Fruit fly (Drosophila melanogaster) whole organism, embryonic: ENCODE measurements around the gene UQCR-14.

ENCODE experiments used
- Awh ChIP-seq: fragments of 200-800 bp; sonication (Bioruptor generic); IDR thresholded peaks from 2 replicates; pipeline ENCODE4, ENCODE4 v1.3.6; 2022; ENCODE audit warnings: missing biosample characterization, missing genetic modification characterization
- CG10654 ChIP-seq: fragments of 200-800 bp; sonication (Bioruptor generic); optimal IDR thresholded peaks from 2 replicates; lab custom pipeline; 2016; ENCODE audit warnings: missing biosample characterization, missing genetic modification characterization
- CG11247 ChIP-seq: fragments of 200-800 bp; sonication (Bioruptor generic); IDR thresholded peaks from 2 replicates; pipeline ENCODE4 v1.3.6; 2022; ENCODE audit warnings: missing biosample characterization, missing genetic modification characterization
- CG12942 ChIP-seq: fragments of 200-800 bp; sonication (Bioruptor generic); optimal IDR thresholded peaks from 3 replicates; lab custom pipeline; 2016; ENCODE audit warnings: missing biosample characterization, missing genetic modification characterization
- CG15011 ChIP-seq: fragments of 200-800 bp; sonication (Bioruptor generic); optimal IDR thresholded peaks from 3 replicates; lab custom pipeline; 2018; ENCODE audit warnings: missing biosample characterization, mild to moderate bottlenecking, missing genetic modification characterization
- CG15479 ChIP-seq: fragments of 200-800 bp; sonication (Bioruptor generic); optimal IDR thresholded peaks from 3 replicates; lab custom pipeline; 2019; ENCODE audit warnings: missing biosample characterization, mild to moderate bottlenecking, missing genetic modification characterization, moderate library complexity
- CG15514 ChIP-seq: fragments of 200-800 bp; sonication (Bioruptor generic); optimal IDR thresholded peaks from 3 replicates; lab custom pipeline; 2017; ENCODE audit warnings: missing biosample characterization, missing genetic modification characterization, mild to moderate bottlenecking, moderate library complexity, missing genetic modification reagents
- CG15601 ChIP-seq: fragments of 200-800 bp; sonication (Bioruptor generic); optimal IDR thresholded peaks from 3 replicates; lab custom pipeline; 2019; ENCODE audit warnings: missing biosample characterization, mild to moderate bottlenecking, missing genetic modification characterization, moderate library complexity
- CG2875 ChIP-seq: fragments of 200-800 bp; sonication (Bioruptor generic); optimal IDR thresholded peaks from 2 replicates; lab custom pipeline; 2017; ENCODE audit warnings: missing biosample characterization, mild to moderate bottlenecking, missing genetic modification characterization, missing genetic modification reagents
- CG30431 ChIP-seq: fragments of 200-800 bp; sonication (Bioruptor generic); optimal IDR thresholded peaks from 2 replicates; lab custom pipeline; 2017; ENCODE audit warnings: missing biosample characterization, missing genetic modification characterization
- CG32767 ChIP-seq: fragments of 200-800 bp; sonication (Bioruptor generic); IDR thresholded peaks from 2 replicates; pipeline ENCODE4 v1.3.6; 2022; ENCODE audit warnings: missing biosample characterization, missing genetic modification characterization
- CG33557 ChIP-seq: fragments of 200-800 bp; sonication (Bioruptor generic); optimal IDR thresholded peaks from 2 replicates; lab custom pipeline; 2019; ENCODE audit warnings: missing biosample characterization, mild to moderate bottlenecking, missing genetic modification characterization, moderate library complexity
- CG34422 ChIP-seq: fragments of 200-800 bp; sonication (Bioruptor generic); IDR thresholded peaks from 3 replicates; pipeline ENCODE4 v1.3.6; 2022; ENCODE audit warnings: missing biosample characterization, missing genetic modification characterization
- CG6272 ChIP-seq: fragments of 200-800 bp; sonication (Bioruptor generic); IDR thresholded peaks from 2 replicates; pipeline ENCODE4 v1.3.6; 2022; ENCODE audit warnings: missing biosample characterization, missing genetic modification characterization
- CG7372 ChIP-seq: fragments of 200-800 bp; sonication (Bioruptor generic); IDR thresholded peaks from 2 replicates; pipeline ENCODE4 v1.3.6; 2022; ENCODE audit warnings: missing biosample characterization, missing genetic modification characterization
- CG7928 ChIP-seq: fragments of 200-800 bp; sonication (Bioruptor generic); optimal IDR thresholded peaks from 2 replicates; lab custom pipeline; 2017; ENCODE audit warnings: missing biosample characterization, mild to moderate bottlenecking, missing genetic modification characterization
- CG9727 ChIP-seq: fragments of 200-800 bp; sonication (Bioruptor generic); optimal IDR thresholded peaks from 3 replicates; lab custom pipeline; 2017; ENCODE audit warnings: missing biosample characterization, mild to moderate bottlenecking, missing genetic modification characterization
- CG9817 ChIP-seq: fragments of 200-800 bp; sonication (Bioruptor generic); optimal IDR thresholded peaks from 2 replicates; lab custom pipeline; 2018; ENCODE audit warnings: missing biosample characterization, mild to moderate bottlenecking, missing genetic modification characterization, moderate library complexity
- CG9932 ChIP-seq: fragments of 200-800 bp; sonication (Bioruptor generic); IDR thresholded peaks from 2 replicates; pipeline ENCODE4 v1.3.6; 2022; ENCODE audit warnings: missing biosample characterization, missing genetic modification characterization
- CoRest ChIP-seq: fragments of 200-800 bp; sonication (Bioruptor generic); optimal IDR thresholded peaks from 3 replicates; lab custom pipeline; 2018; ENCODE audit warnings: missing biosample characterization, mild to moderate bottlenecking, missing genetic modification characterization, moderate library complexity
- Gsc ChIP-seq: fragments of 200-800 bp; sonication (Bioruptor generic); IDR thresholded peaks from 2 replicates; pipeline ENCODE4 v1.3.6; 2022; ENCODE audit warnings: missing biosample characterization, missing genetic modification characterization
- H2.0 ChIP-seq: fragments of 200-800 bp; sonication (Bioruptor generic); IDR thresholded peaks from 2 replicates; pipeline ENCODE4 v1.3.6; 2022; ENCODE audit warnings: missing biosample characterization, missing genetic modification characterization
- Hsf ChIP-seq: fragments of 200-800 bp; sonication (Bioruptor generic); optimal IDR thresholded peaks from 3 replicates; lab custom pipeline; 2016; ENCODE audit warnings: missing biosample characterization, missing genetic modification characterization
- Lhr ChIP-seq: fragments of 200-800 bp; sonication (Bioruptor generic); optimal IDR thresholded peaks from 3 replicates; lab custom pipeline; 2017; ENCODE audit warnings: mild to moderate bottlenecking, missing biosample characterization, missing genetic modification reagents, missing genetic modification characterization
- Med ChIP-seq: fragments of 200-800 bp; sonication (Bioruptor generic); peaks from one replicate; lab custom pipeline; 2016; ENCODE audit warnings: missing biosample characterization, missing genetic modification characterization, mild to moderate bottlenecking, inconsistent platforms, moderate library complexity
- Nf-YA ChIP-seq: fragments of 200-800 bp; sonication (Bioruptor generic); IDR thresholded peaks from 2 replicates; pipeline ENCODE4 v1.3.6; 2022; ENCODE audit warnings: missing biosample characterization, missing genetic modification characterization
- Sry-δ ChIP-seq: fragments of 200-800 bp; sonication (Bioruptor generic); optimal IDR thresholded peaks from 2 replicates; lab custom pipeline; 2016; ENCODE audit warnings: missing biosample characterization, missing genetic modification characterization
- Stat92E ChIP-seq, 3 experiments: fragments of >200 bp in 2 of 3; fragments of 200-800 bp in 1 of 3; sonication (Bioruptor generic) in 1 of 3; optimal IDR thresholded peaks; 2 replicates each; lab custom pipeline; 2017 to 2019; ENCODE audit warnings: missing biosample characterization in 3 of 3, missing genetic modification characterization in 3 of 3, mild to moderate bottlenecking in 1 of 3, moderate library complexity in 1 of 3
- Xrp1 ChIP-seq: fragments of 200-800 bp; sonication (Bioruptor generic); IDR thresholded peaks from 2 replicates; pipeline ENCODE4 v1.3.6; 2022; ENCODE audit warnings: missing biosample characterization, missing genetic modification characterization
- bsh ChIP-seq, 2 experiments: fragments of 200-800 bp; sonication (Bioruptor generic); optimal IDR thresholded peaks; 2 replicates each; lab custom pipeline; 2017 to 2018; ENCODE audit warnings: mild to moderate bottlenecking in 2 of 2, missing biosample characterization in 2 of 2, missing genetic modification characterization in 2 of 2, moderate library complexity in 1 of 2
- dmrt99B ChIP-seq: fragments of 200-800 bp; sonication (Bioruptor generic); optimal IDR thresholded peaks from 2 replicates; lab custom pipeline; 2018; ENCODE audit warnings: missing biosample characterization, mild to moderate bottlenecking, missing genetic modification characterization, moderate library complexity
- fru ChIP-seq: fragments of >200 bp; optimal IDR thresholded peaks from 2 replicates; lab custom pipeline; 2017
- ftz-f1 ChIP-seq: fragments of 200-800 bp; sonication (Bioruptor generic); optimal IDR thresholded peaks from 2 replicates; lab custom pipeline; 2016; ENCODE audit warnings: missing biosample characterization, missing genetic modification characterization
- h ChIP-seq: fragments of >200 bp; optimal IDR thresholded peaks from 2 replicates; lab custom pipeline; 2017
- inv ChIP-seq: fragments of 200-800 bp; sonication (Bioruptor generic); IDR thresholded peaks from 2 replicates; pipeline ENCODE4 v1.3.6; 2022; ENCODE audit warnings: missing biosample characterization, missing genetic modification characterization; ENCODE audit not compliant: partially characterized antibody
- lov ChIP-seq, 2 experiments: fragments of 200-800 bp in 1 of 2; fragments of >200 bp in 1 of 2; sonication (Bioruptor generic) in 1 of 2; IDR thresholded peaks in 1 of 2; optimal IDR thresholded peaks in 1 of 2; 2 replicates in 1 of 2; 3 replicates in 1 of 2; pipeline versions ENCODE4 v1.3.6 to Lab custom; 2017 to 2022; ENCODE audit warnings: missing biosample characterization in 1 of 2, missing genetic modification characterization in 1 of 2
- rib ChIP-seq: fragments of 200-800 bp; sonication (Bioruptor generic); IDR thresholded peaks from 2 replicates; pipeline ENCODE4 v1.3.6; 2022; ENCODE audit warnings: missing biosample characterization, missing genetic modification characterization
- ro ChIP-seq: fragments of 200-800 bp; sonication (Bioruptor generic); IDR thresholded peaks from 2 replicates; pipeline ENCODE4 v1.3.6; 2022; ENCODE audit warnings: missing biosample characterization, missing genetic modification characterization
- slp2 ChIP-seq: fragments of 200-800 bp; sonication (Bioruptor generic); optimal IDR thresholded peaks from 2 replicates; lab custom pipeline; 2016; ENCODE audit warnings: missing biosample characterization, missing genetic modification characterization
- zfh1 ChIP-seq: fragments of 200-800 bp; sonication (Bioruptor generic); IDR thresholded peaks from 3 replicates; pipeline ENCODE4 v1.3.6; 2022; ENCODE audit warnings: missing biosample characterization, missing genetic modification characterization

The UQCR-14 gene

dm6 chrX:16296423-16297292 is 10.6 kb downstream of the UQCR-14 start, which contains the start of gene CG3632 (continued):
- peak; percentile 7 for TF ChIP-seq CG9727
- 0 out of 3 replicates have a peak, but pooled peaks have one; percentile 19 for TF ChIP-seq zfh1 (GFP tag; lab: Robert Waterston, UW)
- TF ChIP-seq CG7928 (GFP tag; lab: Kevin White, UChicago): peak; percentile 58
- TF ChIP-seq Stat92E (GFP tag; optimal IDR thresholded peaks at IDR 0.05; lab: Kevin White, UChicago): peak in 1 of 3 experiments; percentile 86
- TF ChIP-seq CG15601 (tag; lab: Kevin White, UChicago): no peak
- no peak for TF ChIP-seq fru (lab: Kevin White, UChicago)
- TF ChIP-seq Gsc (GFP tag; lab: Robert Waterston, UW): no peak
- peak; percentile 7 for TF ChIP-seq slp2
- peak; percentile 28; the same call in 1 of the 2 replicates for TF ChIP-seq H2.0 (GFP tag; lab: Robert Waterston, UW)
- peak; percentile 12 for TF ChIP-seq Lhr (GFP tag; lab: Kevin White, UChicago)
- no peak for TF ChIP-seq dmrt99B (tag; lab: Kevin White, UChicago)
- TF ChIP-seq CG32767 (GFP tag; lab: Robert Waterston, UW): peak; percentile 32; the same call in 1 of the 2 replicates
- peak; percentile 54; the same call in 1 of the 2 replicates for TF ChIP-seq Xrp1 (GFP tag; lab: Robert Waterston, UW)
- TF ChIP-seq rib (GFP tag; lab: Robert Waterston, UW): peak; percentile 61; the same call in 1 of the 2 replicates
- TF ChIP-seq CG15514: peak; percentile 79
- TF ChIP-seq lov (optimal IDR thresholded peaks at IDR 0.05; lab: Kevin White, UChicago): no peak
- no peak for TF ChIP-seq lov (GFP tag; IDR thresholded peaks at IDR 0.05; lab: Robert Waterston, UW)
- TF ChIP-seq Hsf (GFP tag; lab: Kevin White, UChicago): peak; percentile 45
- peak; percentile 50 for TF ChIP-seq CG6272 (GFP tag; lab: Robert Waterston, UW)
- peak; percentile 95 for TF ChIP-seq Med (GFP tag; lab: Kevin White, UChicago)
- TF ChIP-seq ro (GFP tag; lab: Robert Waterston, UW): no peak
- no peak for TF ChIP-seq CG30431 (GFP tag; lab: Kevin White, UChicago)
- TF ChIP-seq CG10654 (GFP tag; lab: Kevin White, UChicago): peak; percentile 20
- peak; percentile 86 for TF ChIP-seq CG9932 (GFP tag; lab: Robert Waterston, UW)
- TF ChIP-seq CG33557: no peak
- no peak for TF ChIP-seq h (lab: Kevin White, UChicago)
- TF ChIP-seq CG34422 (GFP tag; lab: Robert Waterston, UW): 0 out of 3 replicates have a peak, but pooled peaks have one; percentile 10
- TF ChIP-seq inv (GFP tag; lab: Robert Waterston, UW): peak; percentile 68; the same call in 1 of the 2 replicates
- TF ChIP-seq ftz-f1 (GFP tag; lab: Kevin White, UChicago): peak; percentile 1
- TF ChIP-seq Sry-δ (GFP tag; lab: Kevin White, UChicago): peak; percentile 94
- TF ChIP-seq CG9817 (tag; lab: Kevin White, UChicago): no peak
- TF ChIP-seq CG11247 (GFP tag; lab: Robert Waterston, UW): peak; percentile 51; the same call in 1 of the 2 replicates
- peak; percentile 49; the same call in 1 of the 2 replicates for TF ChIP-seq CG7372
- no peak for TF ChIP-seq CoRest (tag; lab: Kevin White, UChicago)
- no peak for TF ChIP-seq Nf-YA (GFP tag; lab: Robert Waterston, UW)
- no peak for TF ChIP-seq bsh (GFP tag; optimal IDR thresholded peaks at IDR 0.05; lab: Kevin White, UChicago)
- no peak for TF ChIP-seq CG15011 (GFP tag; lab: Kevin White, UChicago)
- peak; percentile 6 for TF ChIP-seq CG12942 (GFP tag; lab: Kevin White, UChicago)
- no peak for TF ChIP-seq CG2875 (GFP tag; lab: Kevin White, UChicago)
- TF ChIP-seq CG15479 (GFP tag; lab: Kevin White, UChicago): peak; percentile 27
- TF ChIP-seq Awh (GFP tag; lab: Robert Waterston, UW): no peak
- TF ChIP-seq, all 482 proteins: peak for 183
